Worm (Caenorhabditis elegans) whole organism, L4 larva: ENCODE measurements around the gene C12D12.3.
A peak's percentile ranks its signal among the peaks of the same experiment; 100 is the strongest.

Experiments used
- F26F4.8 ChIP-seq: fragments of 200-800 bp; sonication (Bioruptor generic); conservative IDR thresholded peaks from 2 replicates; pipeline ENCODE4 v1.3.6; 2022; ENCODE audit warnings: missing genetic modification characterization, missing compliant biosample characterization
- R02D3.7 ChIP-seq: fragments of 150-350 bp; sonication (generic microtip); optimal IDR thresholded peaks from 3 replicates; lab custom pipeline; 2014; ENCODE audit warnings: missing biosample characterization, missing genetic modification characterization
- T26A8.4 ChIP-seq: fragments of 200-800 bp; sonication (Bioruptor generic); IDR thresholded peaks from 2 replicates; pipeline ENCODE4 v1.3.6; 2022; ENCODE audit warnings: missing genetic modification characterization, missing compliant biosample characterization
- Y5F2A.4 ChIP-seq: fragments of 200-800 bp; sonication (Bioruptor generic); optimal IDR thresholded peaks from 2 replicates; lab custom pipeline; 2018; ENCODE audit warnings: mild to moderate bottlenecking, missing genetic modification characterization, missing compliant biosample characterization
- ZK337.2 ChIP-seq: fragments of 200-800 bp; sonication (Bioruptor generic); IDR thresholded peaks from 2 replicates; pipeline ENCODE4 v1.3.6; 2022; ENCODE audit warnings: missing genetic modification reagents, missing genetic modification characterization, missing compliant biosample characterization
- arid-1 ChIP-seq: fragments of 200-800 bp; sonication (Bioruptor generic); conservative IDR thresholded peaks from 2 replicates; pipeline ENCODE4 v1.3.6; 2022; ENCODE audit warnings: missing genetic modification reagents, missing genetic modification characterization, missing compliant biosample characterization
- attf-4 ChIP-seq: sonication (generic microtip); optimal IDR thresholded peaks from 3 replicates; lab custom pipeline; 2017; ENCODE audit warnings: missing biosample characterization, missing genetic modification characterization
- ceh-32 ChIP-seq: sonication (generic microtip); optimal IDR thresholded peaks from 2 replicates; lab custom pipeline; 2016; ENCODE audit warnings: mild to moderate bottlenecking, missing genetic modification characterization, missing compliant biosample characterization; ENCODE audit not compliant: poor library complexity
- ceh-62 ChIP-seq: sonication (generic microtip); optimal IDR thresholded peaks from 2 replicates; lab custom pipeline; 2017; ENCODE audit warnings: missing biosample characterization, missing genetic modification characterization
- ces-1 ChIP-seq: fragments of 150-350 bp; sonication (generic microtip); optimal IDR thresholded peaks from 4 replicates; lab custom pipeline; 2014; ENCODE audit warnings: missing biosample characterization, missing genetic modification reagents, missing genetic modification characterization
- cey-2 ChIP-seq: sonication (generic microtip); optimal IDR thresholded peaks from 3 replicates; lab custom pipeline; 2017; ENCODE audit warnings: missing genetic modification characterization, mild to moderate bottlenecking, missing compliant biosample characterization, antibody characterized with exemption, borderline replicate concordance; ENCODE audit not compliant: insufficient read depth
- daf-16 ChIP-seq, 3 experiments: sonication (generic microtip); optimal IDR thresholded peaks; 2 replicates each; lab custom pipeline; 2016 to 2017; ENCODE audit warnings: missing genetic modification characterization in 3 of 3, missing genetic modification reagents in 3 of 3, mild to moderate bottlenecking in 2 of 3, missing compliant biosample characterization in 2 of 3, missing biosample characterization in 1 of 3, moderate library complexity in 1 of 3
- daf-8 ChIP-seq: fragments of 200-800 bp; sonication (Bioruptor generic); IDR thresholded peaks from 2 replicates; pipeline ENCODE4 v1.3.6; 2022; ENCODE audit warnings: missing genetic modification characterization, missing compliant biosample characterization
- duxl-1 ChIP-seq: sonication (generic microtip); optimal IDR thresholded peaks from 2 replicates; lab custom pipeline; 2016; ENCODE audit warnings: mild to moderate bottlenecking, missing genetic modification characterization, moderate library complexity, missing compliant biosample characterization; ENCODE audit not compliant: poor library complexity
- fkh-10 ChIP-seq: fragments of 150-350 bp; optimal IDR thresholded peaks from 2 replicates; lab custom pipeline; 2014; ENCODE audit warnings: missing biosample characterization, missing genetic modification reagents, missing genetic modification characterization
- hif-1 ChIP-seq, 2 experiments: sonication (generic microtip); optimal IDR thresholded peaks; 2 replicates each; lab custom pipeline; 2016 to 2017; ENCODE audit warnings: missing compliant biosample characterization in 2 of 2, missing genetic modification characterization in 2 of 2, missing genetic modification reagents in 2 of 2, missing genotype in 2 of 2, mild to moderate bottlenecking in 1 of 2
- hlh-30 ChIP-seq: sonication (generic microtip); optimal IDR thresholded peaks from 2 replicates; lab custom pipeline; 2017; ENCODE audit warnings: antibody characterized with exemption, mild to moderate bottlenecking, missing genetic modification characterization, missing compliant biosample characterization; ENCODE audit not compliant: insufficient read depth
- hmg-1.1 ChIP-seq: fragments of 200-800 bp; sonication (Bioruptor generic); IDR thresholded peaks from 2 replicates; pipeline ENCODE4 v1.3.6; 2022; ENCODE audit warnings: missing genetic modification reagents, missing genetic modification characterization, missing compliant biosample characterization
- lim-7 ChIP-seq: fragments of 200-800 bp; sonication (Bioruptor generic); IDR thresholded peaks from 2 replicates; pipeline ENCODE4 v1.3.6; 2022; ENCODE audit warnings: missing genetic modification characterization, missing compliant biosample characterization
- lin-13 ChIP-seq: fragments of 150-350 bp; optimal IDR thresholded peaks from 2 replicates; lab custom pipeline; 2014; ENCODE audit warnings: missing biosample characterization, missing genetic modification reagents, missing genetic modification characterization
- lin-15B ChIP-seq: fragments of 150-350 bp; sonication (generic microtip); optimal IDR thresholded peaks from 3 replicates; lab custom pipeline; 2014; ENCODE audit warnings: missing biosample characterization, missing genetic modification characterization
- lin-29 ChIP-seq: fragments of 200-800 bp; sonication (Bioruptor generic); IDR thresholded peaks from 2 replicates; pipeline ENCODE4 v1.3.6; 2022; ENCODE audit warnings: missing genetic modification reagents, missing genetic modification characterization, missing compliant biosample characterization
- lin-38 ChIP-seq: fragments of 200-800 bp; sonication (Bioruptor generic); IDR thresholded peaks from 2 replicates; pipeline ENCODE4 v1.3.6; 2022; ENCODE audit warnings: missing genetic modification reagents, missing genetic modification characterization, missing compliant biosample characterization
- lin-39 ChIP-seq: fragments of 150-350 bp; optimal IDR thresholded peaks from 2 replicates; lab custom pipeline; 2014; ENCODE audit warnings: missing biosample characterization, missing genetic modification reagents, missing genetic modification characterization
- madf-9 ChIP-seq: fragments of 200-800 bp; sonication (Bioruptor generic); conservative IDR thresholded peaks from 2 replicates; pipeline ENCODE4 v1.3.6; 2022; ENCODE audit warnings: missing genetic modification reagents, missing genetic modification characterization, missing compliant biosample characterization
- mdl-1 ChIP-seq, 2 experiments: fragments of 150-350 bp in 1 of 2; sonication (generic microtip) in 1 of 2; optimal IDR thresholded peaks; 2 replicates each; lab custom pipeline; 2014 to 2017; ENCODE audit warnings: missing biosample characterization in 2 of 2, missing genetic modification characterization in 2 of 2
- mdt-29 ChIP-seq: fragments of 200-800 bp; sonication (Bioruptor generic); IDR thresholded peaks from 2 replicates; pipeline ENCODE4 v1.3.6; 2022; ENCODE audit warnings: missing genetic modification reagents, missing genetic modification characterization, missing compliant biosample characterization
- mxl-2 ChIP-seq: fragments of 200-800 bp; sonication (Bioruptor generic); conservative IDR thresholded peaks from 2 replicates; pipeline ENCODE4 v1.3.6; 2022; ENCODE audit warnings: missing genetic modification reagents, missing genetic modification characterization, missing compliant biosample characterization
- nhr-10 ChIP-seq: fragments of 150-350 bp; optimal IDR thresholded peaks from 2 replicates; lab custom pipeline; 2014; ENCODE audit warnings: missing biosample characterization, missing genetic modification characterization
- nhr-41 ChIP-seq: fragments of 200-800 bp; sonication (Bioruptor generic); IDR thresholded peaks from 2 replicates; pipeline ENCODE4 v1.3.6; 2022; ENCODE audit warnings: missing genetic modification reagents, missing genetic modification characterization, missing compliant biosample characterization
- nhr-6 ChIP-seq: fragments of 150-350 bp; optimal IDR thresholded peaks from 2 replicates; lab custom pipeline; 2014; ENCODE audit warnings: missing biosample characterization, missing genetic modification characterization
- pha-4 ChIP-seq, 2 experiments: fragments of 150-350 bp in 1 of 2; fragments of 200-800 bp in 1 of 2; sonication (Bioruptor generic) in 1 of 2; IDR thresholded peaks in 1 of 2; optimal IDR thresholded peaks in 1 of 2; 2 replicates each; pipeline versions ENCODE4 v1.3.6 to Lab custom; 2014 to 2022; ENCODE audit warnings: missing genetic modification characterization in 2 of 2, missing genetic modification reagents in 2 of 2, missing biosample characterization in 1 of 2, missing compliant biosample characterization in 1 of 2
- rbr-2 ChIP-seq: sonication (generic microtip); optimal IDR thresholded peaks from 2 replicates; lab custom pipeline; 2016; ENCODE audit warnings: missing genotype, missing genetic modification characterization, missing compliant biosample characterization
- skn-1 ChIP-seq: fragments of 150-350 bp; optimal IDR thresholded peaks from 2 replicates; lab custom pipeline; 2014; ENCODE audit warnings: missing biosample characterization, missing genetic modification characterization
- tag-97 ChIP-seq: fragments of 200-800 bp; sonication (Bioruptor generic); IDR thresholded peaks from 2 replicates; pipeline ENCODE4 v1.3.6; 2022; ENCODE audit warnings: missing genetic modification characterization, missing compliant biosample characterization
- unc-62 ChIP-seq, 3 experiments: fragments of 150-350 bp in 1 of 3; sonication (generic microtip); optimal IDR thresholded peaks in 2 of 3; peaks in 1 of 3; 1 replicate in 1 of 3; 2 replicates in 2 of 3; lab custom pipeline; 2014 to 2017; ENCODE audit warnings: missing biosample characterization in 3 of 3, missing genetic modification characterization in 3 of 3, missing genetic modification reagents in 3 of 3, missing genotype in 1 of 3
- zag-1 ChIP-seq: fragments of 150-350 bp; optimal IDR thresholded peaks from 2 replicates; lab custom pipeline; 2014; ENCODE audit warnings: missing biosample characterization, missing genetic modification characterization
- zip-11 ChIP-seq: fragments of 200-800 bp; sonication (Bioruptor generic); IDR thresholded peaks from 2 replicates; pipeline ENCODE4 v1.3.6; 2022; ENCODE audit warnings: missing genetic modification characterization, missing compliant biosample characterization
- zip-2 ChIP-seq: fragments of 150-350 bp; optimal IDR thresholded peaks from 2 replicates; lab custom pipeline; 2014; ENCODE audit warnings: missing biosample characterization, missing genetic modification characterization

C12D12.3 gene

DNA sequence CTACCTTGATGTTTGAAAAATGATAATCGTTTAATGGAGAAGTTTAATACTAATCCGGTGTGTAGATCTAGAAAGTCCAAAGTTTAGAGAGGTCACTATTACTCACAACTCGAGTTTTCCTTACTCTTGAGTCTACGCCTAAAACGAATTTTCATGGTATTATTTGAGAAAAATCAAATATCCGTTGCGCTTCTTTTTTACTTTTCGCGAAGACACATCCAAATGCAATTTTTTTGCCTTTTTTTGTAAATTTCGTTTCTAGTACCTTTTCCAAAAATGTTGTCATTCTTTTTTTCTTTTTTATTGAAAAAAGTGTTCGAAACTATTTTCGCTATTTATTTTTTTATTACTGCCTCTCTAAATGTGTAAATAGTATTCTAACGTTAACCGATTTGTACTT lies 24.6 kb downstream of the C12D12.3 start:
- TF ChIP-seq unc-62 (GFP tag; optimal IDR thresholded peaks at IDR 0.05 in 1 of 2; lab: Kevin White, UChicago) (peak in 1 of 2 experiments; percentile 56), unc-62 (tag; optimal IDR thresholded peaks at IDR 0.05; lab: Kevin White, UChicago) (no peak), fkh-10 (peak; percentile 85), F26F4.8 (GFP tag; lab: Robert Waterston, UW) (no peak), ceh-62 (tag; lab: Kevin White, UChicago) (no peak), attf-4 (tag; lab: Kevin White, UChicago) (no peak), R02D3.7 (tag; lab: Kevin White, UChicago) (no peak), arid-1 (no peak), lin-39 (no peak), nhr-10 (tag; lab: Kevin White, UChicago) (no peak), lin-29 (no peak)

DNA sequence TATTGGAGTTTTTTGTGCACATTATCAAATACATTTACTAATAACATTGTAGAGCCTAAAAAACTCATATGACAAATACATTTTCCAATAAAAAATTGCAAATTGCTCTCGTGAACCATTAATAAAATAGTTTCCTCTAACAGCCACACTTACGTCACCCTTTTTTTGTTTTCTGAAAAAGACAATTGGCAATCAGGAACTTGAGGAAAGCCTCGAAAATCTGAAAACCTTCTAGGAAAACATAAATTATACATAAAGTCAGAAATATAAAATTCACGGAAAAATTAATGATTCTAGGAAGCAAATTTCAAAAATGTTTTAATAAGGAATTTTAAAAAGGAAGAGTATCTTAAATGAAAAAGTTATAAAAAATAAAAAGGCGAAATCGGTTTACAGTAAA lies 28.0 kb downstream of the C12D12.3 start:
- no peak for TF ChIP-seq Y5F2A.4 (GFP tag; lab: Kevin White, UChicago)
- TF ChIP-seq lin-39: no peak
- TF ChIP-seq T26A8.4 (GFP tag; lab: Robert Waterston, UW): no peak
- no peak for TF ChIP-seq rbr-2 (tag; lab: Kevin White, UChicago)
- no peak for TF ChIP-seq daf-16 (GFP tag; optimal IDR thresholded peaks at IDR 0.05; lab: Kevin White, UChicago)
- TF ChIP-seq daf-16 (tag; optimal IDR thresholded peaks at IDR 0.05; lab: Kevin White, UChicago): no peak
- no peak for TF ChIP-seq zip-11 (GFP tag; lab: Robert Waterston, UW)
- TF ChIP-seq tag-97 (GFP tag; lab: Robert Waterston, UW): no peak
- TF ChIP-seq lim-7: no peak
- TF ChIP-seq lin-15B (tag; lab: Kevin White, UChicago): no peak
- TF ChIP-seq hmg-1.1 (GFP tag; lab: Robert Waterston, UW): no peak
- no peak for TF ChIP-seq arid-1
- no peak for TF ChIP-seq daf-8 (GFP tag; lab: Robert Waterston, UW)
- no peak for TF ChIP-seq ceh-62 (tag; lab: Kevin White, UChicago)

ce11 chrX:3518494-3518893 lies 29.4 kb downstream of the C12D12.3 start, which contains the start of gene npr-16:
npr-16 (plus strand) TSS chrX:3518794.
- TF ChIP-seq zip-2 (tag; lab: Kevin White, UChicago) (no peak), nhr-41 (no peak), zag-1 (tag; lab: Kevin White, UChicago) (no peak), cey-2 (no peak), lin-13 (GFP tag; lab: Kevin White, UChicago) (no peak), madf-9 (no peak), ceh-32 (tag; lab: Kevin White, UChicago) (no peak), hlh-30 (tag; lab: Kevin White, UChicago) (no peak), ces-1 (GFP tag; lab: Kevin White, UChicago) (no peak), hif-1 (tag; optimal IDR thresholded peaks at IDR 0.05; lab: Kevin White, UChicago) (no peak), mxl-2 (no peak), lin-38 (GFP tag; lab: Robert Waterston, UW) (no peak), duxl-1 (tag; lab: Kevin White, UChicago) (no peak), mdt-29 (no peak), ZK337.2 (GFP tag; lab: Robert Waterston, UW) (no peak), lim-7 (no peak), pha-4 (GFP tag; IDR thresholded peaks at IDR 0.05; lab: Robert Waterston, UW) (no peak), pha-4 (tag; optimal IDR thresholded peaks at IDR 0.05; lab: Kevin White, UChicago) (no peak), nhr-6 (no peak), mdl-1 (tag; optimal IDR thresholded peaks at IDR 0.05; lab: Kevin White, UChicago) (no peak), skn-1 (tag; lab: Kevin White, UChicago) (no peak)
